Worm (Caenorhabditis elegans): ENCODE results near the gene C44C10.11.

The C44C10.11 gene

ce11 chrX:11757666-11758065 is 47.5 kb upstream of the C44C10.11 start (continued):
- TF ChIP-seq ceh-79 (tag; optimal IDR thresholded peaks at IDR 0.05) (peak; percentile 36), F37B4.10 (GFP tag; IDR thresholded peaks at IDR 0.05) (0 out of 2 replicates have a peak, but pooled peaks have one; percentile 44), bed-1 (GFP tag; IDR thresholded peaks at IDR 0.05) (0 out of 2 replicates have a peak, but pooled peaks have one; percentile 48), snpc-4 (GFP tag; optimal IDR thresholded peaks at IDR 0.05) (peak; percentile 82), snpc-4 (tag; optimal IDR thresholded peaks at IDR 0.05) (peak in 1 of 4 experiments; percentile 83), nhr-80 (tag; optimal IDR thresholded peaks at IDR 0.05) (no peak), sptf-2 (GFP tag; optimal IDR thresholded peaks at IDR 0.05) (peak; percentile 69)

ce11 chrX:11753155-11753554 is 43.0 kb upstream of the C44C10.11 start:
- TF ChIP-seq lin-40 (tag; optimal IDR thresholded peaks at IDR 0.05) = no peak
- TF ChIP-seq pha-4 (tag; optimal IDR thresholded peaks at IDR 0.05) = no peak
- no peak for TF ChIP-seq hlh-12 (tag; optimal IDR thresholded peaks at IDR 0.05)
- TF ChIP-seq Y56A3A.18 (GFP tag; IDR thresholded peaks at IDR 0.05) = no peak
- TF ChIP-seq ceh-27 (GFP tag; optimal IDR thresholded peaks at IDR 0.05) = no peak
- no peak for TF ChIP-seq F37B4.10 (GFP tag; IDR thresholded peaks at IDR 0.05)
- TF ChIP-seq ztf-3 (GFP tag; optimal IDR thresholded peaks at IDR 0.05) = no peak
- no peak for TF ChIP-seq bed-2 (GFP tag; IDR thresholded peaks at IDR 0.05)
- no peak for TF ChIP-seq rcor-1 (GFP tag; IDR thresholded peaks at IDR 0.05)
- TF ChIP-seq ZK185.1 (tag; optimal IDR thresholded peaks at IDR 0.05; ENCODE audit: poor library complexity, severe bottlenecking) = no peak
- TF ChIP-seq repo-1 (tag; optimal IDR thresholded peaks at IDR 0.05) = no peak
- no peak for TF ChIP-seq ztf-18 (tag; optimal IDR thresholded peaks at IDR 0.05)
- TF ChIP-seq die-1 (tag; optimal IDR thresholded peaks at IDR 0.05) = no peak
- no peak for TF ChIP-seq egl-44 (GFP tag; IDR thresholded peaks at IDR 0.05)
- TF ChIP-seq sdz-38 (tag; optimal IDR thresholded peaks at IDR 0.05) = no peak
- no peak for TF ChIP-seq ceh-40 (GFP tag; IDR thresholded peaks at IDR 0.05)
- no peak for TF ChIP-seq akir-1 (GFP tag; optimal IDR thresholded peaks at IDR 0.05)

ce11 chrX:11752289-11752688 is 42.1 kb upstream of the C44C10.11 start:
- TF ChIP-seq ceh-27 (GFP tag; optimal IDR thresholded peaks at IDR 0.05) (no peak), nhr-90 (tag; optimal IDR thresholded peaks at IDR 0.05) (no peak), B0035.1 (tag; optimal IDR thresholded peaks at IDR 0.05) (no peak), C17E4.6 (GFP tag; IDR thresholded peaks at IDR 0.05) (no peak), mes-4 (tag; optimal IDR thresholded peaks at IDR 0.05) (no peak), ztf-26 (tag; optimal IDR thresholded peaks at IDR 0.05) (no peak), die-1 (tag; optimal IDR thresholded peaks at IDR 0.05) (no peak), mcd-1 (GFP tag; IDR thresholded peaks at IDR 0.05) (no peak), Y53F4B.3 (GFP tag; IDR thresholded peaks at IDR 0.05) (no peak), egl-18 (GFP tag; IDR thresholded peaks at IDR 0.05) (no peak), him-1 (tag; optimal IDR thresholded peaks at IDR 0.05) (no peak), sdz-38 (tag; optimal IDR thresholded peaks at IDR 0.05) (no peak), sea-2 (GFP tag; IDR thresholded peaks at IDR 0.05) (no peak), madf-10 (tag; optimal IDR thresholded peaks at IDR 0.05) (no peak), ztf-25 (GFP tag; IDR thresholded peaks at IDR 0.05) (no peak), snpc-3.4 (tag; optimal IDR thresholded peaks at IDR 0.05) (no peak), madf-8 (GFP tag; conservative IDR thresholded peaks at IDR 0.05) (no peak), cebp-1 (GFP tag; IDR thresholded peaks at IDR 0.05) (no peak), cebp-1 (tag; optimal IDR thresholded peaks at IDR 0.05) (no peak)

Data from whole organism, young adult.